Worm (Caenorhabditis elegans): ENCODE results near the gene his-74.

The his-74 gene

DNA sequence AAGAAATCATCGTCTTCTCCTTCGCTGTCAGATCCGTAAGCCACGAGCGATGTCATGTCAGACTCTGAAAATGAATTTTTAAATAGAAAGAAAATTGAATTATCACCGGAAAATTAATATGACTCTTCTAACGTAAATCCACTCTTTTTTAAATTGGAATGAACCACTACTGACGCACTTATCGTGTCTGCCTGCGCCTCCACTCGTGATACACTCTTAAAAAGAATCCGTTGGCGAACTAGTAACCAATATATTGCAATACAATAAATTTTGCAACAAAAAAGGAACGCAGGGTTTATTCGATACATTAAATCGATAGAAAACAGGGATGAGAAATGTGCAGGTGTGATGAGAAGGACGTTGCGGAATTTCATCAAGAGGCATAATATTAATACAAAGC, 704 bp downstream of the his-74 start, which contains the start of gene ccch-3 (continued):
- TF ChIP-seq F37B4.10 (GFP tag; IDR thresholded peaks at IDR 0.05) (no peak), nfya-2 (GFP tag; IDR thresholded peaks at IDR 0.05) (no peak), him-1 (tag; optimal IDR thresholded peaks at IDR 0.05) (peak; percentile 31), Y67H2A.10 (GFP tag; conservative IDR thresholded peaks at IDR 0.05) (no peak), gei-17 (GFP tag; optimal IDR thresholded peaks at IDR 0.05) (no peak), lag-1 (GFP tag; IDR thresholded peaks at IDR 0.05) (no peak), madf-8 (GFP tag; conservative IDR thresholded peaks at IDR 0.05) (no peak), hlh-26 (GFP tag; conservative IDR thresholded peaks at IDR 0.05) (no peak), attf-5 (GFP tag; optimal IDR thresholded peaks at IDR 0.05) (peak; percentile 80), B0261.1 (tag; optimal IDR thresholded peaks at IDR 0.05) (peak; percentile 7), F23B12.7 (tag; optimal IDR thresholded peaks at IDR 0.05; ENCODE audit: insufficient read depth) (no peak), repo-1 (tag; optimal IDR thresholded peaks at IDR 0.05) (peak; percentile 1), ceh-79 (tag; optimal IDR thresholded peaks at IDR 0.05) (no peak), F22D6.2 (tag; optimal IDR thresholded peaks at IDR 0.05) (no peak), sptf-2 (GFP tag; optimal IDR thresholded peaks at IDR 0.05) (peak; percentile 26), F10E7.11 (tag; optimal IDR thresholded peaks at IDR 0.05) (no peak), nfyb-1 (GFP tag; IDR thresholded peaks at IDR 0.05) (no peak; the same call in 1 of the 2 replicates), bed-2 (GFP tag; IDR thresholded peaks at IDR 0.05) (no peak), F52B5.7 (tag; optimal IDR thresholded peaks at IDR 0.05) (no peak), fkh-3 (tag; optimal IDR thresholded peaks at IDR 0.05) (no peak), dpl-1 (GFP tag; optimal IDR thresholded peaks at IDR 0.05) (no peak), Y53G8AR.9 (GFP tag; conservative IDR thresholded peaks at IDR 0.05) (peak; percentile 84), nhr-90 (tag; optimal IDR thresholded peaks at IDR 0.05) (peak; percentile 39), pha-4 (tag; optimal IDR thresholded peaks at IDR 0.05) (no peak), rcor-1 (GFP tag; IDR thresholded peaks at IDR 0.05) (peak; percentile 71), somi-1 (GFP tag; optimal IDR thresholded peaks at IDR 0.05) (peak; percentile 42), let-607 (tag; optimal IDR thresholded peaks at IDR 0.05) (peak; percentile 7 to 12), mcd-1 (GFP tag; IDR thresholded peaks at IDR 0.05) (peak; percentile 64), ceh-58 (GFP tag; IDR thresholded peaks at IDR 0.05) (no peak), let-526 (GFP tag; IDR thresholded peaks at IDR 0.05) (no peak), atf-7 (tag; optimal IDR thresholded peaks at IDR 0.05) (peak; percentile 65), B0019.2 (GFP tag; conservative IDR thresholded peaks at IDR 0.05) (no peak), Y56A3A.18 (GFP tag; IDR thresholded peaks at IDR 0.05) (no peak), T07F8.4 (tag; optimal IDR thresholded peaks at IDR 0.05) (no peak), ztf-3 (GFP tag; optimal IDR thresholded peaks at IDR 0.05) (no peak), D2030.7 (GFP tag; IDR thresholded peaks at IDR 0.05) (no peak; the same call in 1 of the 2 replicates), madf-10 (tag; optimal IDR thresholded peaks at IDR 0.05) (peak; percentile 27), F49E8.2 (tag; optimal IDR thresholded peaks at IDR 0.05; ENCODE audit: insufficient read depth) (peak; percentile 20), madf-6 (GFP tag; IDR thresholded peaks at IDR 0.05) (peak; percentile 73), egl-18 (GFP tag; IDR thresholded peaks at IDR 0.05) (no peak), ama-1 (optimal IDR thresholded peaks at IDR 0.05) (no peak), ama-1 (GFP tag; optimal IDR thresholded peaks at IDR 0.05) (no peak), attf-6 (GFP tag; IDR thresholded peaks at IDR 0.05) (no peak), chd-7 (tag; optimal IDR thresholded peaks at IDR 0.05) (peak; percentile 51), B0035.1 (tag; optimal IDR thresholded peaks at IDR 0.05) (no peak), hsf-1 (GFP tag; IDR thresholded peaks at IDR 0.05) (peak; percentile 60; the same call in 1 of the 2 replicates), B0336.3 (GFP tag; IDR thresholded peaks at IDR 0.05) (peak; percentile 90), hmg-20 (GFP tag; IDR thresholded peaks at IDR 0.05) (0 out of 2 replicates have a peak, but pooled peaks have one; percentile 10), attf-3 (GFP tag; conservative IDR thresholded peaks at IDR 0.05) (peak; percentile 68)

Data from whole organism, young adult.